Worm (Caenorhabditis elegans) whole organism, young adult: ENCODE results near the gene cin-4.

Experiments
- B0336.3 ChIP-seq: fragments of 200-800 bp; sonication (Bioruptor generic); IDR thresholded peaks from 2 replicates; pipeline ENCODE4 v1.3.6; 2022; ENCODE audit warnings: missing genetic modification characterization, missing compliant biosample characterization
- C06A6.2 ChIP-seq: fragments of 200-800 bp; sonication (Bioruptor generic); conservative IDR thresholded peaks from 2 replicates; pipeline ENCODE4 v1.3.6; 2022; ENCODE audit warnings: missing genetic modification characterization, missing compliant biosample characterization
- D2030.7 ChIP-seq: fragments of 200-800 bp; sonication (Bioruptor generic); IDR thresholded peaks from 2 replicates; pipeline ENCODE4 v1.3.6; 2022; ENCODE audit warnings: missing genetic modification reagents, missing genetic modification characterization, missing compliant biosample characterization
- F10E7.11 ChIP-seq: sonication (generic microtip); optimal IDR thresholded peaks from 2 replicates; lab custom pipeline; 2017; ENCODE audit warnings: mild to moderate bottlenecking, missing genetic modification characterization, moderate library complexity, missing compliant biosample characterization
- F22D6.2 ChIP-seq: sonication (generic microtip); optimal IDR thresholded peaks from 2 replicates; lab custom pipeline; 2016; ENCODE audit warnings: mild to moderate bottlenecking, missing genetic modification characterization, missing compliant biosample characterization
- F37B4.10 ChIP-seq: fragments of 200-800 bp; sonication (Bioruptor generic); IDR thresholded peaks from 2 replicates; pipeline ENCODE4 v1.3.6; 2022; ENCODE audit warnings: missing genetic modification characterization, missing compliant biosample characterization
- F39B2.1 ChIP-seq: fragments of 200-800 bp; sonication (Bioruptor generic); IDR thresholded peaks from 2 replicates; pipeline ENCODE4 v1.3.6; 2022; ENCODE audit warnings: missing genetic modification reagents, missing genetic modification characterization, missing compliant biosample characterization
- F49E8.2 ChIP-seq: sonication (generic microtip); optimal IDR thresholded peaks from 3 replicates; lab custom pipeline; 2017; ENCODE audit warnings: missing genetic modification characterization, mild to moderate bottlenecking, missing compliant biosample characterization, antibody characterized with exemption, moderate library complexity; ENCODE audit not compliant: insufficient read depth
- Y67H2A.10 ChIP-seq: fragments of 200-800 bp; sonication (Bioruptor generic); conservative IDR thresholded peaks from 2 replicates; pipeline ENCODE4 v1.3.6; 2022; ENCODE audit warnings: missing genetic modification reagents, missing genetic modification characterization, missing compliant biosample characterization
- aptf-2 ChIP-seq: fragments of 200-800 bp; sonication (Bioruptor generic); conservative IDR thresholded peaks from 2 replicates; pipeline ENCODE4 v1.3.6; 2022; ENCODE audit warnings: missing genetic modification reagents, missing genetic modification characterization, missing compliant biosample characterization
- aptf-3 ChIP-seq: fragments of 200-800 bp; sonication (Bioruptor generic); IDR thresholded peaks from 2 replicates; pipeline ENCODE4 v1.3.6; 2022; ENCODE audit warnings: missing genetic modification characterization, missing compliant biosample characterization
- atf-7 ChIP-seq: sonication (generic microtip); optimal IDR thresholded peaks from 2 replicates; lab custom pipeline; 2017; ENCODE audit warnings: mild to moderate bottlenecking, missing genetic modification characterization, missing compliant biosample characterization
- attf-5 ChIP-seq: fragments of 200-800 bp; sonication (Bioruptor generic); optimal IDR thresholded peaks from 2 replicates; lab custom pipeline; 2018; ENCODE audit warnings: mild to moderate bottlenecking, missing genetic modification characterization, missing compliant biosample characterization
- cebp-2 ChIP-seq: fragments of 200-800 bp; sonication (Bioruptor generic); IDR thresholded peaks from 2 replicates; pipeline ENCODE4 v1.3.6; 2022; ENCODE audit warnings: missing genetic modification characterization, missing compliant biosample characterization
- ceh-40 ChIP-seq: fragments of 200-800 bp; sonication (Bioruptor generic); IDR thresholded peaks from 2 replicates; pipeline ENCODE4 v1.3.6; 2022; ENCODE audit warnings: missing genetic modification characterization, missing compliant biosample characterization
- ceh-91 ChIP-seq: fragments of 200-800 bp; sonication (Bioruptor generic); IDR thresholded peaks from 2 replicates; pipeline ENCODE4 v1.3.6; 2022; ENCODE audit warnings: missing genetic modification reagents, missing genetic modification characterization, missing compliant biosample characterization
- chd-7 ChIP-seq: sonication (generic microtip); optimal IDR thresholded peaks from 2 replicates; lab custom pipeline; 2016; ENCODE audit warnings: mild to moderate bottlenecking, missing genetic modification characterization, moderate library complexity, missing compliant biosample characterization
- dox-1 ChIP-seq: fragments of 200-800 bp; sonication (Bioruptor generic); IDR thresholded peaks from 2 replicates; pipeline ENCODE4 v1.3.6; 2022; ENCODE audit warnings: missing genetic modification reagents, missing genetic modification characterization, missing compliant biosample characterization
- dpff-1 ChIP-seq: sonication (generic microtip); optimal IDR thresholded peaks from 2 replicates; lab custom pipeline; 2017; ENCODE audit warnings: mild to moderate bottlenecking, missing genetic modification characterization, missing compliant biosample characterization
- dpl-1 ChIP-seq: fragments of 150-350 bp; optimal IDR thresholded peaks from 2 replicates; lab custom pipeline; 2014; ENCODE audit warnings: missing biosample characterization, missing genetic modification reagents, missing genetic modification characterization
- egl-44 ChIP-seq: fragments of 200-800 bp; sonication (Bioruptor generic); IDR thresholded peaks from 2 replicates; pipeline ENCODE4 v1.3.6; 2022; ENCODE audit warnings: missing genetic modification reagents, missing genetic modification characterization, missing compliant biosample characterization
- ekl-4 ChIP-seq: fragments of 200-800 bp; sonication (Bioruptor generic); IDR thresholded peaks from 2 replicates; pipeline ENCODE4 v1.3.6; 2022; ENCODE audit warnings: missing genetic modification reagents, missing genetic modification characterization, missing compliant biosample characterization
- ets-4 ChIP-seq: fragments of 200-800 bp; sonication (Bioruptor generic); optimal IDR thresholded peaks from 2 replicates; lab custom pipeline; 2018; ENCODE audit warnings: mild to moderate bottlenecking, missing genetic modification characterization, missing compliant biosample characterization
- fkh-3 ChIP-seq: sonication (generic microtip); optimal IDR thresholded peaks from 2 replicates; lab custom pipeline; 2016; ENCODE audit warnings: mild to moderate bottlenecking, missing genetic modification characterization, missing compliant biosample characterization
- hlh-26 ChIP-seq: fragments of 200-800 bp; sonication (Bioruptor generic); conservative IDR thresholded peaks from 2 replicates; pipeline ENCODE4 v1.3.6; 2022; ENCODE audit warnings: missing genetic modification reagents, missing genetic modification characterization, missing compliant biosample characterization
- hmg-1.2 ChIP-seq: fragments of 200-800 bp; sonication (Bioruptor generic); IDR thresholded peaks from 2 replicates; pipeline ENCODE4 v1.3.6; 2022; ENCODE audit warnings: missing genetic modification reagents, missing genetic modification characterization, missing compliant biosample characterization
- hmg-20 ChIP-seq: fragments of 200-800 bp; sonication (Bioruptor generic); IDR thresholded peaks from 2 replicates; pipeline ENCODE4 v1.3.6; 2022; ENCODE audit warnings: missing genetic modification reagents, missing genetic modification characterization, missing compliant biosample characterization
- lag-1 ChIP-seq: fragments of 200-800 bp; sonication (Bioruptor generic); IDR thresholded peaks from 2 replicates; pipeline ENCODE4 v1.3.6; 2022; ENCODE audit warnings: missing genetic modification reagents, missing genetic modification characterization, missing compliant biosample characterization
- lin-54 ChIP-seq: fragments of 200-800 bp; sonication (Bioruptor generic); optimal IDR thresholded peaks from 2 replicates; lab custom pipeline; 2018; ENCODE audit warnings: mild to moderate bottlenecking, missing genetic modification characterization, missing compliant biosample characterization
- lir-1 ChIP-seq: fragments of 200-800 bp; sonication (Bioruptor generic); conservative IDR thresholded peaks from 2 replicates; pipeline ENCODE4 v1.3.6; 2022; ENCODE audit warnings: missing genetic modification reagents, missing genetic modification characterization, missing compliant biosample characterization
- lsl-1 ChIP-seq: fragments of 200-800 bp; sonication (Bioruptor generic); optimal IDR thresholded peaks from 2 replicates; lab custom pipeline; 2018; ENCODE audit warnings: mild to moderate bottlenecking, missing genetic modification characterization, moderate library complexity, missing compliant biosample characterization
- madf-8 ChIP-seq: fragments of 200-800 bp; sonication (Bioruptor generic); conservative IDR thresholded peaks from 2 replicates; pipeline ENCODE4 v1.3.6; 2022; ENCODE audit warnings: missing genetic modification reagents, missing genetic modification characterization, missing compliant biosample characterization
- mxl-1 ChIP-seq: sonication (generic microtip); optimal IDR thresholded peaks from 2 replicates; lab custom pipeline; 2016; ENCODE audit warnings: missing genetic modification characterization, missing compliant biosample characterization
- nfyb-1 ChIP-seq: fragments of 200-800 bp; sonication (Bioruptor generic); IDR thresholded peaks from 2 replicates; pipeline ENCODE4 v1.3.6; 2022; ENCODE audit warnings: missing genetic modification reagents, missing genetic modification characterization, missing compliant biosample characterization
- nhr-90 ChIP-seq: sonication (generic microtip); optimal IDR thresholded peaks from 2 replicates; lab custom pipeline; 2016; ENCODE audit warnings: missing genotype, mild to moderate bottlenecking, missing genetic modification characterization, missing compliant biosample characterization
- pbrm-1 ChIP-seq: fragments of 200-800 bp; sonication (Bioruptor generic); IDR thresholded peaks from 2 replicates; pipeline ENCODE4 v1.3.6; 2022; ENCODE audit warnings: missing genetic modification reagents, missing genetic modification characterization, missing compliant biosample characterization
- pha-4 ChIP-seq: fragments of 150-350 bp; sonication (generic microtip); optimal IDR thresholded peaks from 2 replicates; lab custom pipeline; 2014; ENCODE audit warnings: missing biosample characterization, missing genetic modification reagents, missing genetic modification characterization
- rcor-1 ChIP-seq: fragments of 200-800 bp; sonication (Bioruptor generic); IDR thresholded peaks from 2 replicates; pipeline ENCODE4 v1.3.6; 2022; ENCODE audit warnings: missing genetic modification reagents, missing genetic modification characterization, missing compliant biosample characterization
- rec-8 ChIP-seq, 2 experiments: sonication (generic microtip); optimal IDR thresholded peaks; 2 replicates each; lab custom pipeline; 2016; ENCODE audit warnings: mild to moderate bottlenecking in 2 of 2, missing genetic modification characterization in 2 of 2, missing genetic modification reagents in 2 of 2, missing genotype in 2 of 2, missing biosample characterization in 1 of 2, missing compliant biosample characterization in 1 of 2, moderate library complexity in 1 of 2
- rpc-1 ChIP-seq, 2 experiments: fragments of 150-350 bp in 1 of 2; sonication (generic microtip) in 1 of 2; optimal IDR thresholded peaks; 2 replicates each; lab custom pipeline; 2014 to 2018; ENCODE audit warnings: missing biosample characterization in 1 of 2, missing genetic modification characterization in 1 of 2, missing genetic modification reagents in 1 of 2, missing genotype in 1 of 2
- sdz-38 ChIP-seq: sonication (generic microtip); optimal IDR thresholded peaks from 2 replicates; lab custom pipeline; 2016; ENCODE audit warnings: missing genotype, missing genetic modification characterization, missing compliant biosample characterization
- sea-2 ChIP-seq: fragments of 200-800 bp; sonication (Bioruptor generic); IDR thresholded peaks from 2 replicates; pipeline ENCODE4 v1.3.6; 2022; ENCODE audit warnings: missing genetic modification characterization, missing compliant biosample characterization
- tbx-9 ChIP-seq: sonication (generic microtip); optimal IDR thresholded peaks from 2 replicates; lab custom pipeline; 2016; ENCODE audit warnings: borderline replicate concordance, missing genetic modification characterization, inconsistent platforms, missing compliant biosample characterization
- unc-130 ChIP-seq: sonication (generic microtip); optimal IDR thresholded peaks from 2 replicates; lab custom pipeline; 2016; ENCODE audit warnings: missing genetic modification reagents, missing genetic modification characterization, missing compliant biosample characterization
- xnd-1 ChIP-seq: sonication (generic microtip); optimal IDR thresholded peaks from 2 replicates; lab custom pipeline; 2016; ENCODE audit warnings: missing genotype, missing genetic modification reagents, missing genetic modification characterization, missing compliant biosample characterization
- zim-3 ChIP-seq: sonication (generic microtip); optimal IDR thresholded peaks from 2 replicates; lab custom pipeline; 2017; ENCODE audit warnings: mild to moderate bottlenecking, missing genetic modification characterization, moderate library complexity, missing compliant biosample characterization
- ztf-3 ChIP-seq: fragments of 200-800 bp; sonication (Bioruptor generic); optimal IDR thresholded peaks from 2 replicates; lab custom pipeline; 2018; ENCODE audit warnings: mild to moderate bottlenecking, missing genetic modification characterization, missing compliant biosample characterization
- ztf-6 ChIP-seq: fragments of 200-800 bp; sonication (Bioruptor generic); IDR thresholded peaks from 2 replicates; pipeline ENCODE4 v1.3.6; 2022; ENCODE audit warnings: missing genetic modification reagents, missing genetic modification characterization, missing compliant biosample characterization

Gene cin-4

DNA sequence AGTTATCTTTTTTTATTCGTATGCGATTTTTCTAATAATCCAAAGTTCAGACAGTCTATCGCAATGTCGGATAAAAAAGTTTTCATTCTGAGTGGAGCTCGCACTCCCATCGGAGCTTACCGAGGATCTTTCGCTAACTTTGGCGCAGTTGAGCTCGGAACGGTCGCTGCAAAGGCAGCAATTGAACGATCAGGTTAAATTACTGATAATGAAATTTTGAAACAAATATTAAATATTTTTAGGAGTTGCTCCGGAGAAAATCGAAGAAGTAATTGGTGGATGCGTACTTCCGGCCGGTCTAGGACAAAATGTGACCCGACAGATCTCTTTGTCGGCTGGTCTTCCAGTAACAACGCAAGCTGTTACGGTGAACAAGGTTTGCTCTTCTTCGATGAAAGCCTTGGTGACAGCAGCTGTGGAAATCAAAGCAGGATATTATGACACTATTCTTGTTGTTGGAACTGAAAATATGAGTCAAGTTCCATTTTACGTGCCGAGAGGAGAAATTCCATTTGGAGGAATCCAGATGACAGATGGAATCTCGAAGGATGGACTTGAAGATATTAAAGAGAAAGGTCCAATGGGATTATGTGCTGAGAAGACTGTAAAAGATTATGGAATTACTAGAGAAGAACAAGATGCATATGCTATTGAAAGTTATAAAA is 37.6 kb downstream of the cin-4 start, which contains the start of gene T02G5.7 (continued):
- TF ChIP-seq nfyb-1 (peak; percentile 42; the same call in 1 of the 2 replicates), F49E8.2 (no peak), F10E7.11 (tag; lab: Kevin White, UChicago) (no peak), xnd-1 (no peak), dpff-1 (tag; lab: Kevin White, UChicago) (peak; percentile 75), dpl-1 (GFP tag; lab: Kevin White, UChicago) (no peak), hlh-26 (GFP tag; lab: Robert Waterston, UW) (no peak), madf-8 (GFP tag; lab: Robert Waterston, UW) (no peak), pha-4 (tag; lab: Kevin White, UChicago) (no peak), ceh-91 (no peak), fkh-3 (tag; lab: Kevin White, UChicago) (no peak), egl-44 (GFP tag; lab: Robert Waterston, UW) (no peak), rpc-1 (optimal IDR thresholded peaks at IDR 0.05; lab: Kevin White, UChicago) (no peak), rpc-1 (tag; optimal IDR thresholded peaks at IDR 0.05; lab: Kevin White, UChicago) (no peak), aptf-3 (GFP tag; lab: Robert Waterston, UW) (no peak), rcor-1 (GFP tag; lab: Robert Waterston, UW) (no peak), lsl-1 (GFP tag; lab: Kevin White, UChicago) (no peak), pbrm-1 (GFP tag; lab: Robert Waterston, UW) (0 out of 2 replicates have a peak, but pooled peaks have one; percentile 15), lir-1 (GFP tag; lab: Robert Waterston, UW) (no peak), atf-7 (no peak), unc-130 (no peak), hmg-20 (GFP tag; lab: Robert Waterston, UW) (no peak), F22D6.2 (tag; lab: Kevin White, UChicago) (no peak), ztf-6 (no peak), dox-1 (GFP tag; lab: Robert Waterston, UW) (no peak), lin-54 (GFP tag; lab: Kevin White, UChicago) (peak; percentile 5), hmg-1.2 (GFP tag; lab: Robert Waterston, UW) (no peak; the same call in 1 of the 2 replicates), ekl-4 (GFP tag; lab: Robert Waterston, UW) (0 out of 2 replicates have a peak, but pooled peaks have one; percentile 17), ceh-40 (GFP tag; lab: Robert Waterston, UW) (no peak), ets-4 (GFP tag; lab: Kevin White, UChicago) (no peak), B0336.3 (GFP tag; lab: Robert Waterston, UW) (peak; percentile 59; the same call in 1 of the 2 replicates), C06A6.2 (GFP tag; lab: Robert Waterston, UW) (0 out of 2 replicates have a peak, but pooled peaks have one; percentile 44), nhr-90 (tag; lab: Kevin White, UChicago) (no peak), Y67H2A.10 (GFP tag; lab: Robert Waterston, UW) (no peak), rec-8 (tag; optimal IDR thresholded peaks at IDR 0.05; lab: Kevin White, UChicago) (no peak), sea-2 (GFP tag; lab: Robert Waterston, UW) (no peak), aptf-2 (GFP tag; lab: Robert Waterston, UW) (no peak), F37B4.10 (no peak), sdz-38 (tag; lab: Kevin White, UChicago) (no peak), ztf-3 (GFP tag; lab: Kevin White, UChicago) (no peak), zim-3 (tag; lab: Kevin White, UChicago) (peak; percentile 74), tbx-9 (tag; lab: Kevin White, UChicago) (no peak), attf-5 (GFP tag; lab: Kevin White, UChicago) (no peak), F39B2.1 (GFP tag; lab: Robert Waterston, UW) (no peak), chd-7 (tag; lab: Kevin White, UChicago) (peak; percentile 21), mxl-1 (tag; lab: Kevin White, UChicago) (no peak), D2030.7 (GFP tag; lab: Robert Waterston, UW) (no peak), cebp-2 (GFP tag; lab: Robert Waterston, UW) (no peak), lag-1 (no peak)
